Worm (Caenorhabditis elegans) whole organism, young adult: ENCODE measurements around the gene R13A1.3.

Experiments
- C17E4.6 ChIP-seq: fragments of 200-800 bp; sonication (Bioruptor generic); IDR thresholded peaks from 2 replicates; pipeline ENCODE4 v1.3.6; 2022; ENCODE audit warnings: missing genetic modification reagents, missing genetic modification characterization, missing compliant biosample characterization
- F55B11.4 ChIP-seq: sonication (generic microtip); optimal IDR thresholded peaks from 2 replicates; lab custom pipeline; 2016; ENCODE audit warnings: missing compliant biosample characterization, missing genetic modification characterization, borderline replicate concordance; ENCODE audit not compliant: insufficient read depth
- K11D2.4 ChIP-seq: fragments of 200-800 bp; sonication (Bioruptor generic); IDR thresholded peaks from 2 replicates; pipeline ENCODE4 v1.3.6; 2022; ENCODE audit warnings: missing genetic modification reagents, missing genetic modification characterization, missing compliant biosample characterization
- K12H6.12 ChIP-seq: fragments of 200-800 bp; sonication (Bioruptor generic); optimal IDR thresholded peaks from 2 replicates; lab custom pipeline; 2018; ENCODE audit warnings: mild to moderate bottlenecking, missing genetic modification characterization, missing compliant biosample characterization
- Y56A3A.18 ChIP-seq: fragments of 200-800 bp; sonication (Bioruptor generic); IDR thresholded peaks from 2 replicates; pipeline ENCODE4 v1.3.6; 2022; ENCODE audit warnings: missing genetic modification reagents, missing genetic modification characterization, missing compliant biosample characterization
- akir-1 ChIP-seq: fragments of 200-800 bp; sonication (Bioruptor generic); optimal IDR thresholded peaks from 2 replicates; lab custom pipeline; 2018; ENCODE audit warnings: mild to moderate bottlenecking, missing genetic modification characterization, moderate library complexity, missing compliant biosample characterization
- ama-1 ChIP-seq, 3 experiments: fragments of 150-350 bp in 1 of 3; sonication (generic microtip) in 2 of 3; optimal IDR thresholded peaks; 2 replicates each; lab custom pipeline; 2014 to 2018; ENCODE audit warnings: missing biosample characterization in 2 of 3, missing genetic modification characterization in 2 of 3, missing genetic modification reagents in 2 of 3
- aptf-3 ChIP-seq: fragments of 200-800 bp; sonication (Bioruptor generic); IDR thresholded peaks from 2 replicates; pipeline ENCODE4 v1.3.6; 2022; ENCODE audit warnings: missing genetic modification characterization, missing compliant biosample characterization
- attf-5 ChIP-seq: fragments of 200-800 bp; sonication (Bioruptor generic); optimal IDR thresholded peaks from 2 replicates; lab custom pipeline; 2018; ENCODE audit warnings: mild to moderate bottlenecking, missing genetic modification characterization, missing compliant biosample characterization
- attf-6 ChIP-seq: fragments of 200-800 bp; sonication (Bioruptor generic); IDR thresholded peaks from 2 replicates; pipeline ENCODE4 v1.3.6; 2022; ENCODE audit warnings: missing genetic modification reagents, missing genetic modification characterization, missing compliant biosample characterization
- bed-2 ChIP-seq: fragments of 200-800 bp; sonication (Bioruptor generic); IDR thresholded peaks from 2 replicates; pipeline ENCODE4 v1.3.6; 2022; ENCODE audit warnings: missing genetic modification reagents, missing genetic modification characterization, missing compliant biosample characterization
- cebp-1 ChIP-seq, 2 experiments: fragments of 200-800 bp in 1 of 2; sonication (Bioruptor generic) in 1 of 2; sonication (generic microtip) in 1 of 2; IDR thresholded peaks in 1 of 2; optimal IDR thresholded peaks in 1 of 2; 2 replicates each; pipeline versions ENCODE4 v1.3.6 to Lab custom; 2017 to 2022; ENCODE audit warnings: missing compliant biosample characterization in 2 of 2, missing genetic modification characterization in 2 of 2, mild to moderate bottlenecking in 1 of 2, missing genetic modification reagents in 1 of 2, moderate library complexity in 1 of 2
- cebp-2 ChIP-seq: fragments of 200-800 bp; sonication (Bioruptor generic); IDR thresholded peaks from 2 replicates; pipeline ENCODE4 v1.3.6; 2022; ENCODE audit warnings: missing genetic modification characterization, missing compliant biosample characterization
- ceh-100 ChIP-seq: fragments of 200-800 bp; sonication (Bioruptor generic); IDR thresholded peaks from 2 replicates; pipeline ENCODE4 v1.3.6; 2022; ENCODE audit warnings: missing genetic modification reagents, missing genetic modification characterization, missing compliant biosample characterization
- ceh-79 ChIP-seq: sonication (generic microtip); optimal IDR thresholded peaks from 2 replicates; lab custom pipeline; 2017; ENCODE audit warnings: mild to moderate bottlenecking, missing genetic modification characterization, missing compliant biosample characterization
- egrh-3 ChIP-seq: fragments of 200-800 bp; sonication (Bioruptor generic); IDR thresholded peaks from 2 replicates; pipeline ENCODE4 v1.3.6; 2022; ENCODE audit warnings: missing genetic modification reagents, missing genetic modification characterization, missing compliant biosample characterization
- ekl-4 ChIP-seq: fragments of 200-800 bp; sonication (Bioruptor generic); IDR thresholded peaks from 2 replicates; pipeline ENCODE4 v1.3.6; 2022; ENCODE audit warnings: missing genetic modification reagents, missing genetic modification characterization, missing compliant biosample characterization
- ets-4 ChIP-seq: fragments of 200-800 bp; sonication (Bioruptor generic); optimal IDR thresholded peaks from 2 replicates; lab custom pipeline; 2018; ENCODE audit warnings: mild to moderate bottlenecking, missing genetic modification characterization, missing compliant biosample characterization
- gei-17 ChIP-seq: fragments of 200-800 bp; sonication (Bioruptor generic); optimal IDR thresholded peaks from 2 replicates; lab custom pipeline; 2018; ENCODE audit warnings: mild to moderate bottlenecking, missing genetic modification characterization, missing compliant biosample characterization
- hlh-26 ChIP-seq: fragments of 200-800 bp; sonication (Bioruptor generic); conservative IDR thresholded peaks from 2 replicates; pipeline ENCODE4 v1.3.6; 2022; ENCODE audit warnings: missing genetic modification reagents, missing genetic modification characterization, missing compliant biosample characterization
- hmg-20 ChIP-seq: fragments of 200-800 bp; sonication (Bioruptor generic); IDR thresholded peaks from 2 replicates; pipeline ENCODE4 v1.3.6; 2022; ENCODE audit warnings: missing genetic modification reagents, missing genetic modification characterization, missing compliant biosample characterization
- lin-35 ChIP-seq, 3 experiments: fragments of 150-350 bp in 2 of 3; sonication (generic microtip) in 1 of 3; optimal IDR thresholded peaks; 2 replicates each; lab custom pipeline; 2014 to 2018; ENCODE audit warnings: missing biosample characterization in 3 of 3, missing genetic modification characterization in 3 of 3, missing genetic modification reagents in 3 of 3
- lin-40 ChIP-seq: sonication (generic microtip); optimal IDR thresholded peaks from 2 replicates; lab custom pipeline; 2016; ENCODE audit warnings: missing genetic modification characterization, mild to moderate bottlenecking, missing compliant biosample characterization, missing genotype, missing genetic modification reagents
- lsl-1 ChIP-seq: fragments of 200-800 bp; sonication (Bioruptor generic); optimal IDR thresholded peaks from 2 replicates; lab custom pipeline; 2018; ENCODE audit warnings: mild to moderate bottlenecking, missing genetic modification characterization, moderate library complexity, missing compliant biosample characterization
- madf-3 ChIP-seq: fragments of 200-800 bp; sonication (Bioruptor generic); IDR thresholded peaks from 2 replicates; pipeline ENCODE4 v1.3.6; 2022; ENCODE audit warnings: missing genetic modification reagents, missing genetic modification characterization, missing compliant biosample characterization
- mes-4 ChIP-seq: sonication (generic microtip); optimal IDR thresholded peaks from 2 replicates; lab custom pipeline; 2016; ENCODE audit warnings: missing genotype, missing genetic modification characterization, missing compliant biosample characterization
- mxl-1 ChIP-seq: sonication (generic microtip); optimal IDR thresholded peaks from 2 replicates; lab custom pipeline; 2016; ENCODE audit warnings: missing genetic modification characterization, missing compliant biosample characterization
- nhr-80 ChIP-seq: sonication (generic microtip); optimal IDR thresholded peaks from 2 replicates; lab custom pipeline; 2016; ENCODE audit warnings: missing genetic modification characterization, missing compliant biosample characterization
- nhr-90 ChIP-seq: sonication (generic microtip); optimal IDR thresholded peaks from 2 replicates; lab custom pipeline; 2016; ENCODE audit warnings: missing genotype, mild to moderate bottlenecking, missing genetic modification characterization, missing compliant biosample characterization
- somi-1 ChIP-seq: fragments of 200-800 bp; sonication (Bioruptor generic); optimal IDR thresholded peaks from 2 replicates; lab custom pipeline; 2018; ENCODE audit warnings: mild to moderate bottlenecking, missing genetic modification characterization, missing compliant biosample characterization
- tbp1 ChIP-seq: fragments of 200-800 bp; sonication (Bioruptor generic); optimal IDR thresholded peaks from 2 replicates; lab custom pipeline; 2018; ENCODE audit warnings: mild to moderate bottlenecking, missing genetic modification characterization, missing compliant biosample characterization
- tlf-1 ChIP-seq: fragments of 200-800 bp; sonication (Bioruptor generic); optimal IDR thresholded peaks from 2 replicates; lab custom pipeline; 2018; ENCODE audit warnings: mild to moderate bottlenecking, missing genetic modification characterization, missing compliant biosample characterization
- unc-130 ChIP-seq: sonication (generic microtip); optimal IDR thresholded peaks from 2 replicates; lab custom pipeline; 2016; ENCODE audit warnings: missing genetic modification reagents, missing genetic modification characterization, missing compliant biosample characterization
- zim-3 ChIP-seq: sonication (generic microtip); optimal IDR thresholded peaks from 2 replicates; lab custom pipeline; 2017; ENCODE audit warnings: mild to moderate bottlenecking, missing genetic modification characterization, moderate library complexity, missing compliant biosample characterization
- ztf-25 ChIP-seq: fragments of 200-800 bp; sonication (Bioruptor generic); IDR thresholded peaks from 2 replicates; pipeline ENCODE4 v1.3.6; 2022; ENCODE audit warnings: missing genetic modification reagents, missing genetic modification characterization, missing compliant biosample characterization
- ztf-3 ChIP-seq: fragments of 200-800 bp; sonication (Bioruptor generic); optimal IDR thresholded peaks from 2 replicates; lab custom pipeline; 2018; ENCODE audit warnings: mild to moderate bottlenecking, missing genetic modification characterization, missing compliant biosample characterization

The R13A1.3 gene

DNA sequence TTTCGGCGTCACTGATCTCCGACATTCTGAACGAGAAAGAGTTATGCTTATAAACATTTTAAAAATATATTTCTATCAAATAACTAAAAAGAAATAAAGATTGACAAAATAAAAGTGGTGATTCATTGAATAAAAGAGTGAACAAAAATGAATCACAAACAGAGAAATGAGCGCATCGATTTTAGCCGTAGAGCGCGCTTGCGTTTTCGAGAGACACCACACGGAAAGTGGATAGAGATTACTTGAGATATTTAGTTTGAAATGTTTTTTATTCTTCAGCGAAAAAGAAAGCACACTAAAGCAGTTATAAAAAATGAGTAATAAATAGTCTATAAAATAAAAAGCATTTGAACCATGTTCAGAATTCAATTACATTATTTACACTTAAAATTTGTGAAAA lies 26.4 kb downstream of the R13A1.3 start, which contains the start of gene cap-1 (continued):
- TF ChIP-seq unc-130 (GFP tag; lab: Kevin White, UChicago) (peak; percentile 19), ceh-100 (GFP tag; lab: Robert Waterston, UW) (peak; percentile 93), cebp-2 (no peak), somi-1 (GFP tag; lab: Kevin White, UChicago) (no peak), ekl-4 (GFP tag; lab: Robert Waterston, UW) (no peak), nhr-80 (peak; percentile 56), attf-5 (peak; percentile 83), madf-3 (GFP tag; lab: Robert Waterston, UW) (no peak), lsl-1 (peak; percentile 37), bed-2 (GFP tag; lab: Robert Waterston, UW) (no peak)

ce11 chrIV:7230935-7231334 lies 27.1 kb downstream of the R13A1.3 start, which contains the start of gene D2024.4:
D2024.4 (plus strand) TSS chrIV:7231235.
- TF ChIP-seq attf-6 (GFP tag; lab: Robert Waterston, UW) (no peak), akir-1 (GFP tag; lab: Kevin White, UChicago) (no peak), tlf-1 (GFP tag; lab: Kevin White, UChicago) (no peak), Y56A3A.18 (GFP tag; lab: Robert Waterston, UW) (no peak), F55B11.4 (tag; lab: Kevin White, UChicago) (no peak), lin-35 (GFP tag; optimal IDR thresholded peaks at IDR 0.05; lab: Kevin White, UChicago) (no peak), ama-1 (optimal IDR thresholded peaks at IDR 0.05; lab: Kevin White, UChicago) (no peak), ama-1 (GFP tag; optimal IDR thresholded peaks at IDR 0.05; lab: Kevin White, UChicago) (no peak), aptf-3 (GFP tag; lab: Robert Waterston, UW) (no peak), ztf-25 (no peak), cebp-2 (no peak), egrh-3 (GFP tag; lab: Robert Waterston, UW) (no peak), mes-4 (tag; lab: Kevin White, UChicago) (no peak), hmg-20 (GFP tag; lab: Robert Waterston, UW) (no peak), ceh-79 (tag; lab: Kevin White, UChicago) (no peak), zim-3 (tag; lab: Kevin White, UChicago) (no peak), ztf-3 (GFP tag; lab: Kevin White, UChicago) (no peak), K12H6.12 (no peak), hlh-26 (GFP tag; lab: Robert Waterston, UW) (no peak)

- no peak for TF ChIP-seq nhr-90
- no peak for TF ChIP-seq gei-17 (GFP tag; lab: Kevin White, UChicago)
- TF ChIP-seq K11D2.4 (GFP tag; lab: Robert Waterston, UW), result 0 out of 2 replicates have a peak, but pooled peaks have one; percentile 30
- TF ChIP-seq tbp1 (GFP tag; lab: Kevin White, UChicago), result no peak
- no peak for TF ChIP-seq lin-40 (tag; lab: Kevin White, UChicago)
Observed at ce11 chrIV:7233566-7234014, 29.8 kb downstream of the R13A1.3 start.

- no peak for TF ChIP-seq cebp-1 (GFP tag; IDR thresholded peaks at IDR 0.05; lab: Robert Waterston, UW)
- no peak for TF ChIP-seq cebp-1 (tag; optimal IDR thresholded peaks at IDR 0.05; lab: Kevin White, UChicago)
- TF ChIP-seq mxl-1 (tag; lab: Kevin White, UChicago), result no peak
- no peak for TF ChIP-seq ets-4
- no peak for TF ChIP-seq F55B11.4 (tag; lab: Kevin White, UChicago)
- no peak for TF ChIP-seq C17E4.6 (GFP tag; lab: Robert Waterston, UW)
Observed at ce11 chrIV:7234623-7235022, 30.8 kb downstream of the R13A1.3 start.
